Fruit fly (Drosophila melanogaster) whole organism, embryonic: Measurements from ENCODE around the gene E2f2.

Experiments used
- Atf-2 ChIP-seq: fragments of 200-800 bp; sonication (Bioruptor generic); optimal IDR thresholded peaks from 2 replicates; lab custom pipeline; 2016; ENCODE audit warnings: missing biosample characterization, missing genetic modification characterization
- CG10267 ChIP-seq: fragments of 200-800 bp; sonication (Bioruptor generic); optimal IDR thresholded peaks from 2 replicates; lab custom pipeline; 2018; ENCODE audit warnings: missing biosample characterization, mild to moderate bottlenecking, missing genetic modification characterization, moderate library complexity
- CG10321 ChIP-seq: fragments of 200-800 bp; sonication (Bioruptor generic); IDR thresholded peaks from 2 replicates; pipeline ENCODE4 v1.3.6; 2022; ENCODE audit warnings: missing biosample characterization, missing genetic modification characterization
- CG10431 ChIP-seq: fragments of 200-800 bp; sonication (Bioruptor generic); optimal IDR thresholded peaks from 3 replicates; lab custom pipeline; 2018; ENCODE audit warnings: missing biosample characterization, mild to moderate bottlenecking, missing genetic modification characterization
- CG11247 ChIP-seq: fragments of 200-800 bp; sonication (Bioruptor generic); IDR thresholded peaks from 2 replicates; pipeline ENCODE4 v1.3.6; 2022; ENCODE audit warnings: missing biosample characterization, missing genetic modification characterization
- CG12236 ChIP-seq: fragments of 200-800 bp; sonication (Bioruptor generic); optimal IDR thresholded peaks from 2 replicates; lab custom pipeline; 2016; ENCODE audit warnings: missing biosample characterization, missing genetic modification characterization
- CG12942 ChIP-seq: fragments of 200-800 bp; sonication (Bioruptor generic); optimal IDR thresholded peaks from 3 replicates; lab custom pipeline; 2016; ENCODE audit warnings: missing biosample characterization, missing genetic modification characterization
- CG13424 ChIP-seq: fragments of 200-800 bp; sonication (Bioruptor generic); optimal IDR thresholded peaks from 2 replicates; lab custom pipeline; 2019; ENCODE audit warnings: missing biosample characterization, mild to moderate bottlenecking, missing genetic modification characterization, moderate library complexity
- CG14050 ChIP-seq: fragments of 200-800 bp; sonication (Bioruptor generic); IDR thresholded peaks from 3 replicates; pipeline ENCODE4 v1.3.6; 2022; ENCODE audit warnings: missing biosample characterization, missing genetic modification characterization
- CG14710 ChIP-seq: fragments of 200-800 bp; sonication (Bioruptor generic); optimal IDR thresholded peaks from 3 replicates; lab custom pipeline; 2019; ENCODE audit warnings: missing biosample characterization, mild to moderate bottlenecking, missing genetic modification characterization, moderate library complexity
- CG7372 ChIP-seq: fragments of 200-800 bp; sonication (Bioruptor generic); IDR thresholded peaks from 2 replicates; pipeline ENCODE4 v1.3.6; 2022; ENCODE audit warnings: missing biosample characterization, missing genetic modification characterization
- CG7745 ChIP-seq: fragments of 200-800 bp; sonication (Bioruptor generic); optimal IDR thresholded peaks from 2 replicates; lab custom pipeline; 2018; ENCODE audit warnings: missing biosample characterization, mild to moderate bottlenecking, missing genetic modification characterization, moderate library complexity
- CG8089 ChIP-seq: fragments of 200-800 bp; sonication (Bioruptor generic); optimal IDR thresholded peaks from 3 replicates; lab custom pipeline; 2016; ENCODE audit warnings: missing biosample characterization, missing genetic modification characterization
- CG8290 ChIP-seq, 3 experiments: fragments of 200-800 bp; sonication (Bioruptor generic); optimal IDR thresholded peaks; 2 replicates each; lab custom pipeline; 2016 to 2019; ENCODE audit warnings: missing biosample characterization in 3 of 3, missing genetic modification characterization in 3 of 3, mild to moderate bottlenecking in 2 of 3, moderate library complexity in 1 of 3
- CG8944 ChIP-seq: fragments of 200-800 bp; sonication (Bioruptor generic); optimal IDR thresholded peaks from 3 replicates; lab custom pipeline; 2016; ENCODE audit warnings: missing biosample characterization, missing genetic modification characterization
- CG9609 ChIP-seq: fragments of 200-800 bp; sonication (Bioruptor generic); optimal IDR thresholded peaks from 3 replicates; lab custom pipeline; 2016; ENCODE audit warnings: missing biosample characterization, missing genetic modification characterization
- CrebB ChIP-seq: fragments of 200-800 bp; sonication (Bioruptor generic); optimal IDR thresholded peaks from 3 replicates; lab custom pipeline; 2018; ENCODE audit warnings: missing biosample characterization, mild to moderate bottlenecking, missing genetic modification characterization
- Dad ChIP-seq: fragments of 200-800 bp; sonication (Bioruptor generic); optimal IDR thresholded peaks from 3 replicates; lab custom pipeline; 2016; ENCODE audit warnings: missing biosample characterization, missing genetic modification characterization
- Dref ChIP-seq: fragments of 200-800 bp; sonication (Bioruptor generic); IDR thresholded peaks from 2 replicates; pipeline ENCODE4 v1.3.6; 2022; ENCODE audit warnings: missing biosample characterization, missing genetic modification characterization
- ERR ChIP-seq: fragments of 200-800 bp; sonication (Bioruptor generic); optimal IDR thresholded peaks from 2 replicates; lab custom pipeline; 2016; ENCODE audit warnings: missing biosample characterization, missing genetic modification characterization
- Eip74EF ChIP-seq, 2 experiments: fragments of 200-800 bp in 1 of 2; fragments of >200 bp in 1 of 2; sonication (Bioruptor generic) in 1 of 2; optimal IDR thresholded peaks; 2 replicates each; lab custom pipeline; 2017 to 2019; ENCODE audit warnings: missing biosample characterization in 2 of 2, missing genetic modification characterization in 2 of 2, mild to moderate bottlenecking in 1 of 2, moderate library complexity in 1 of 2
- Hmx ChIP-seq: fragments of 200-800 bp; sonication (Bioruptor generic); optimal IDR thresholded peaks from 2 replicates; lab custom pipeline; 2016; ENCODE audit warnings: missing biosample characterization, missing genetic modification characterization
- Hr3 ChIP-seq: fragments of 200-800 bp; sonication (Bioruptor generic); optimal IDR thresholded peaks from 3 replicates; lab custom pipeline; 2016; ENCODE audit warnings: missing biosample characterization, missing genetic modification characterization
- Hsf ChIP-seq: fragments of 200-800 bp; sonication (Bioruptor generic); optimal IDR thresholded peaks from 3 replicates; lab custom pipeline; 2016; ENCODE audit warnings: missing biosample characterization, missing genetic modification characterization
- Med ChIP-seq: fragments of 200-800 bp; sonication (Bioruptor generic); peaks from one replicate; lab custom pipeline; 2016; ENCODE audit warnings: missing biosample characterization, missing genetic modification characterization, mild to moderate bottlenecking, inconsistent platforms, moderate library complexity
- Myb ChIP-seq: fragments of 200-800 bp; sonication (Bioruptor generic); optimal IDR thresholded peaks from 2 replicates; lab custom pipeline; 2016; ENCODE audit warnings: missing biosample characterization, missing genetic modification characterization
- NC2β ChIP-seq: fragments of 200-800 bp; sonication (Bioruptor generic); optimal IDR thresholded peaks from 2 replicates; lab custom pipeline; 2016; ENCODE audit warnings: missing biosample characterization, missing genetic modification characterization
- Sin3A ChIP-seq: fragments of >200 bp; optimal IDR thresholded peaks from 2 replicates; lab custom pipeline; 2018
- Sry-β ChIP-seq: fragments of 200-800 bp; sonication (Bioruptor generic); optimal IDR thresholded peaks from 2 replicates; lab custom pipeline; 2018; ENCODE audit warnings: missing biosample characterization, mild to moderate bottlenecking, missing genetic modification characterization, moderate library complexity
- Ssrp ChIP-seq: fragments of 200-800 bp; sonication (Bioruptor generic); optimal IDR thresholded peaks from 2 replicates; lab custom pipeline; 2018; ENCODE audit warnings: missing biosample characterization, mild to moderate bottlenecking, missing genetic modification characterization, moderate library complexity
- Vsx1 ChIP-seq: fragments of 200-800 bp; sonication (Bioruptor generic); optimal IDR thresholded peaks from 2 replicates; lab custom pipeline; 2017; ENCODE audit warnings: missing biosample characterization, mild to moderate bottlenecking, missing genetic modification characterization, missing genetic modification reagents
- ap ChIP-seq: fragments of 200-800 bp; sonication (Bioruptor generic); IDR thresholded peaks from 2 replicates; pipeline ENCODE4 v1.3.6; 2022; ENCODE audit warnings: missing biosample characterization, missing genetic modification characterization
- bab2 ChIP-seq: fragments of 200-800 bp; sonication (Bioruptor generic); optimal IDR thresholded peaks from 2 replicates; lab custom pipeline; 2016; ENCODE audit warnings: missing biosample characterization, missing genetic modification characterization
- bigmax ChIP-seq: fragments of 200-800 bp; sonication (Bioruptor generic); optimal IDR thresholded peaks from 2 replicates; lab custom pipeline; 2018; ENCODE audit warnings: missing biosample characterization, mild to moderate bottlenecking, missing genetic modification characterization
- chm ChIP-seq: fragments of 200-800 bp; sonication (Bioruptor generic); IDR thresholded peaks from 2 replicates; pipeline ENCODE4 v1.3.6; 2022; ENCODE audit warnings: missing biosample characterization, missing genetic modification characterization
- disco-r ChIP-seq: fragments of 200-800 bp; sonication (Bioruptor generic); optimal IDR thresholded peaks from 2 replicates; lab custom pipeline; 2016; ENCODE audit warnings: missing biosample characterization, missing genetic modification characterization
- hbn ChIP-seq: fragments of 200-800 bp; sonication (Bioruptor generic); IDR thresholded peaks from 2 replicates; pipeline ENCODE4 v1.3.6; 2022; ENCODE audit warnings: missing biosample characterization, missing genetic modification characterization; ENCODE audit not compliant: partially characterized antibody
- ind ChIP-seq: fragments of 200-800 bp; sonication (Bioruptor generic); optimal IDR thresholded peaks from 3 replicates; lab custom pipeline; 2016; ENCODE audit warnings: missing biosample characterization, missing genetic modification characterization
- jigr1 ChIP-seq: fragments of 200-800 bp; sonication (Bioruptor generic); IDR thresholded peaks from 3 replicates; pipeline ENCODE4 v1.3.6; 2022; ENCODE audit warnings: missing biosample characterization, missing genetic modification characterization
- ken ChIP-seq: fragments of 200-800 bp; sonication (Bioruptor generic); IDR thresholded peaks from 3 replicates; pipeline ENCODE4 v1.3.6; 2022; ENCODE audit warnings: missing biosample characterization, missing genetic modification characterization
- maf-S ChIP-seq: fragments of 200-800 bp; sonication (Bioruptor generic); optimal IDR thresholded peaks from 2 replicates; lab custom pipeline; 2016; ENCODE audit warnings: missing biosample characterization, missing genetic modification characterization
- mirr ChIP-seq: fragments of 200-800 bp; sonication (Bioruptor generic); optimal IDR thresholded peaks from 3 replicates; lab custom pipeline; 2018; ENCODE audit warnings: missing biosample characterization, mild to moderate bottlenecking, missing genetic modification characterization
- org-1 ChIP-seq: fragments of 200-800 bp; sonication (Bioruptor generic); optimal IDR thresholded peaks from 2 replicates; lab custom pipeline; 2017; ENCODE audit warnings: missing biosample characterization, missing genetic modification characterization
- p53 ChIP-seq: fragments of 200-800 bp; sonication (Bioruptor generic); optimal IDR thresholded peaks from 2 replicates; lab custom pipeline; 2016; ENCODE audit warnings: missing biosample characterization, missing genetic modification characterization
- peb ChIP-seq: fragments of 200-800 bp; sonication (Bioruptor generic); IDR thresholded peaks from 2 replicates; pipeline ENCODE4 v1.3.6; 2022; ENCODE audit warnings: missing biosample characterization, missing genetic modification characterization
- phol ChIP-seq: fragments of 200-800 bp; sonication (Bioruptor generic); optimal IDR thresholded peaks from 3 replicates; lab custom pipeline; 2018; ENCODE audit warnings: missing biosample characterization, mild to moderate bottlenecking, missing genetic modification characterization, moderate library complexity
- salm ChIP-seq: fragments of 200-800 bp; sonication (Bioruptor generic); optimal IDR thresholded peaks from 2 replicates; lab custom pipeline; 2018; ENCODE audit warnings: missing biosample characterization, mild to moderate bottlenecking, missing genetic modification characterization
- scrt ChIP-seq: fragments of 200-800 bp; sonication (Bioruptor generic); optimal IDR thresholded peaks from 2 replicates; lab custom pipeline; 2018; ENCODE audit warnings: missing biosample characterization, mild to moderate bottlenecking, missing genetic modification characterization, moderate library complexity
- sqz ChIP-seq: fragments of 200-800 bp; sonication (Bioruptor generic); optimal IDR thresholded peaks from 3 replicates; lab custom pipeline; 2018; ENCODE audit warnings: missing biosample characterization, mild to moderate bottlenecking, missing genetic modification characterization
- tin ChIP-seq: fragments of 200-800 bp; sonication (Bioruptor generic); optimal IDR thresholded peaks from 3 replicates; lab custom pipeline; 2016; ENCODE audit warnings: missing biosample characterization, missing genetic modification characterization
- wek ChIP-seq: fragments of 200-800 bp; sonication (Bioruptor generic); optimal IDR thresholded peaks from 3 replicates; lab custom pipeline; 2018; ENCODE audit warnings: missing biosample characterization, mild to moderate bottlenecking, missing genetic modification characterization, moderate library complexity
- wor ChIP-seq: fragments of 200-800 bp; sonication (Bioruptor generic); IDR thresholded peaks from 2 replicates; pipeline ENCODE4 v1.3.6; 2022; ENCODE audit warnings: missing biosample characterization, missing genetic modification characterization
- zf30C ChIP-seq: fragments of 200-800 bp; sonication (Bioruptor generic); optimal IDR thresholded peaks from 3 replicates; lab custom pipeline; 2018; ENCODE audit warnings: missing biosample characterization, mild to moderate bottlenecking, missing genetic modification characterization

Gene E2f2

DNA sequence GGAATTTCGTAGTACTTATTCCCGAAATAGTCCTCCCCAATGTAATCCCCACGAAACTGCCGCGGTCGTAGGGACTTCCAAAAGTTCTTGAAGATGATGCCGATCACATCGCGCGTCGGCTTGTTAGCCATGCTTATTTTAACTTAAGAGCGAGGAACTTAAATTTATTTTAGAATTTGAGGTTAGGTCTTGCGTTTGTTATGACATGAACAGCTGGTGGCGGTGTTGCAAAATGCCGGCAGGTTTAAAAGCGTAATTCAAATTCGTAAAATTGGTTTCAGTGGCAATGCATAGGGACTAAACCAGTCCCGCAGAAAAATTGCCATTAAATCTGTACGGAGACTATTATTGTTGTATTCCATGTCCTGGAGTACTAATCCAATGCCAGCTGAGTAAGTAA lies 9.9 kb upstream of the E2f2 start (continued):
- TF ChIP-seq wek (GFP tag; lab: Kevin White, UChicago), result no peak
- no peak for TF ChIP-seq Hsf (GFP tag; lab: Kevin White, UChicago)
- TF ChIP-seq peb (GFP tag; lab: Robert Waterston, UW), result no peak
- TF ChIP-seq CG11247 (GFP tag; lab: Robert Waterston, UW), result no peak
- TF ChIP-seq CG7372, result no peak
- no peak for TF ChIP-seq p53 (GFP tag; lab: Kevin White, UChicago)
- no peak for TF ChIP-seq ind (GFP tag; lab: Kevin White, UChicago)
- TF ChIP-seq Vsx1 (GFP tag; lab: Kevin White, UChicago), result no peak
- TF ChIP-seq Dref, result no peak
- peak; percentile 100 for TF ChIP-seq bigmax (GFP tag; lab: Kevin White, UChicago)
- peak; percentile 23 for TF ChIP-seq Sin3A (lab: Kevin White, UChicago)
- TF ChIP-seq Med, result peak; percentile 84
- TF ChIP-seq wor (GFP tag; lab: Robert Waterston, UW), result no peak
- no peak for TF ChIP-seq Ssrp (tag; lab: Kevin White, UChicago)
- peak; percentile 79 for TF ChIP-seq Sry-β (GFP tag; lab: Kevin White, UChicago)
- no peak for TF ChIP-seq CG14050 (GFP tag; lab: Robert Waterston, UW)
- TF ChIP-seq CG9609 (GFP tag; lab: Kevin White, UChicago), result no peak
- no peak for TF ChIP-seq CG8944 (GFP tag; lab: Kevin White, UChicago)
- no peak for TF ChIP-seq maf-S (GFP tag; lab: Kevin White, UChicago)
- no peak for TF ChIP-seq CG12236 (GFP tag; lab: Kevin White, UChicago)
- TF ChIP-seq mirr, result no peak
- no peak for TF ChIP-seq chm (GFP tag; lab: Robert Waterston, UW)
- TF ChIP-seq scrt, result no peak
- TF ChIP-seq hbn (GFP tag; lab: Robert Waterston, UW), result no peak
- TF ChIP-seq salm (tag; lab: Kevin White, UChicago), result no peak
- no peak for TF ChIP-seq CG10321 (GFP tag; lab: Robert Waterston, UW)
- TF ChIP-seq CG13424 (tag; lab: Kevin White, UChicago), result no peak
- no peak for TF ChIP-seq disco-r (GFP tag; lab: Kevin White, UChicago)
- no peak for TF ChIP-seq CG7745 (tag; lab: Kevin White, UChicago)
- TF ChIP-seq zf30C (GFP tag; lab: Kevin White, UChicago), result no peak
- no peak for TF ChIP-seq bab2
- TF ChIP-seq ken (GFP tag; lab: Robert Waterston, UW), result no peak
- TF ChIP-seq phol (tag; lab: Kevin White, UChicago), result peak; percentile 10
- TF ChIP-seq CG8089, result no peak
- no peak for TF ChIP-seq Hr3 (GFP tag; lab: Kevin White, UChicago)
- TF ChIP-seq Myb, result peak; percentile 87
- no peak for TF ChIP-seq jigr1
- TF ChIP-seq CG10431, result no peak
- no peak for TF ChIP-seq tin
- TF ChIP-seq CG14710 (tag; lab: Kevin White, UChicago), result peak; percentile 8
- no peak for TF ChIP-seq ERR (GFP tag; lab: Kevin White, UChicago)
- no peak for TF ChIP-seq Hmx (GFP tag; lab: Kevin White, UChicago)
- TF ChIP-seq CG12942 (GFP tag; lab: Kevin White, UChicago), result no peak
- peak; percentile 89 for TF ChIP-seq CG10267 (tag; lab: Kevin White, UChicago)
- no peak for TF ChIP-seq sqz (GFP tag; lab: Kevin White, UChicago)
- no peak for TF ChIP-seq Dad (GFP tag; lab: Kevin White, UChicago)
- no peak for TF ChIP-seq ap (GFP tag; lab: Robert Waterston, UW)
- TF ChIP-seq NC2β (GFP tag; lab: Kevin White, UChicago), result no peak
- no peak for TF ChIP-seq Eip74EF (GFP tag; optimal IDR thresholded peaks at IDR 0.05; lab: Kevin White, UChicago)
- no peak for TF ChIP-seq CrebB
- TF ChIP-seq Atf-2, result no peak
- TF ChIP-seq org-1 (GFP tag; lab: Kevin White, UChicago), result no peak
- no peak for TF ChIP-seq CG8290 (GFP tag; optimal IDR thresholded peaks at IDR 0.05; lab: Kevin White, UChicago)
- peak in 1 of 2 experiments; percentile 44 for TF ChIP-seq CG8290 (tag; optimal IDR thresholded peaks at IDR 0.05; lab: Kevin White, UChicago)
